Worm (Caenorhabditis elegans) whole organism, late embryonic: Measurements from ENCODE around the gene nspc-3.

Experiments used
- C08G9.2 ChIP-seq: sonication (generic microtip); optimal IDR thresholded peaks from 2 replicates; lab custom pipeline; 2016; ENCODE audit warnings: mild to moderate bottlenecking, missing genetic modification characterization, moderate library complexity, missing compliant biosample characterization
- C38D4.7 ChIP-seq: fragments of 200-800 bp; sonication (Bioruptor generic); optimal IDR thresholded peaks from 2 replicates; lab custom pipeline; 2018; ENCODE audit warnings: mild to moderate bottlenecking, missing genetic modification characterization, moderate library complexity, missing compliant biosample characterization
- F13H6.1 ChIP-seq: sonication (generic microtip); optimal IDR thresholded peaks from 2 replicates; lab custom pipeline; 2016; ENCODE audit warnings: missing genetic modification characterization, missing compliant biosample characterization
- T23F11.4 ChIP-seq: fragments of 200-800 bp; sonication (Bioruptor generic); optimal IDR thresholded peaks from 2 replicates; lab custom pipeline; 2018; ENCODE audit warnings: mild to moderate bottlenecking, missing genetic modification characterization, missing compliant biosample characterization
- ama-1 ChIP-seq: fragments of 150-350 bp; optimal IDR thresholded peaks from 2 replicates; lab custom pipeline; 2014
- ceh-14 ChIP-seq: sonication (generic microtip); optimal IDR thresholded peaks from 2 replicates; lab custom pipeline; 2016; ENCODE audit warnings: missing genotype, missing genetic modification characterization, missing compliant biosample characterization
- ceh-2 ChIP-seq: sonication (generic microtip); optimal IDR thresholded peaks from 2 replicates; lab custom pipeline; 2016; ENCODE audit warnings: missing genotype, missing genetic modification characterization, missing compliant biosample characterization
- ceh-31 ChIP-seq: sonication (generic microtip); optimal IDR thresholded peaks from 2 replicates; lab custom pipeline; 2016; ENCODE audit warnings: missing genetic modification characterization, missing compliant biosample characterization
- ceh-34 ChIP-seq: sonication (generic microtip); optimal IDR thresholded peaks from 2 replicates; lab custom pipeline; 2016; ENCODE audit warnings: mild to moderate bottlenecking, missing genetic modification characterization, missing compliant biosample characterization
- ceh-48 ChIP-seq: sonication (generic microtip); optimal IDR thresholded peaks from 2 replicates; lab custom pipeline; 2016; ENCODE audit warnings: missing genetic modification characterization, inconsistent platforms, missing compliant biosample characterization
- ceh-6 ChIP-seq: fragments of 200-800 bp; sonication (Bioruptor generic); optimal IDR thresholded peaks from 2 replicates; lab custom pipeline; 2018; ENCODE audit warnings: mild to moderate bottlenecking, missing genetic modification characterization, missing compliant biosample characterization
- ceh-9 ChIP-seq: sonication (generic microtip); optimal IDR thresholded peaks from 2 replicates; lab custom pipeline; 2016; ENCODE audit warnings: mild to moderate bottlenecking, missing genetic modification characterization, inconsistent platforms, missing compliant biosample characterization
- dve-1 ChIP-seq: sonication (generic microtip); optimal IDR thresholded peaks from 2 replicates; lab custom pipeline; 2017; ENCODE audit warnings: antibody characterized with exemption, mild to moderate bottlenecking, missing genetic modification characterization, missing compliant biosample characterization
- elt-2 ChIP-seq: sonication (generic microtip); optimal IDR thresholded peaks from 2 replicates; lab custom pipeline; 2016; ENCODE audit warnings: missing genetic modification reagents, missing genetic modification characterization, missing compliant biosample characterization
- elt-4 ChIP-seq: sonication (generic microtip); optimal IDR thresholded peaks from 2 replicates; lab custom pipeline; 2016; ENCODE audit warnings: missing genetic modification characterization, missing compliant biosample characterization
- ets-4 ChIP-seq: sonication (generic microtip); optimal IDR thresholded peaks from 2 replicates; lab custom pipeline; 2016; ENCODE audit warnings: missing genetic modification characterization, missing compliant biosample characterization
- eyg-1 ChIP-seq: sonication (generic microtip); optimal IDR thresholded peaks from 2 replicates; lab custom pipeline; 2016; ENCODE audit warnings: missing genotype, missing genetic modification characterization, missing compliant biosample characterization
- fkh-6 ChIP-seq: sonication (generic microtip); optimal IDR thresholded peaks from 2 replicates; lab custom pipeline; 2016; ENCODE audit warnings: missing genetic modification characterization, missing compliant biosample characterization
- hlh-13 ChIP-seq: fragments of 200-800 bp; sonication (Bioruptor generic); optimal IDR thresholded peaks from 2 replicates; lab custom pipeline; 2018; ENCODE audit warnings: mild to moderate bottlenecking, missing genetic modification characterization, missing compliant biosample characterization
- hlh-15 ChIP-seq: sonication (generic microtip); optimal IDR thresholded peaks from 2 replicates; lab custom pipeline; 2016; ENCODE audit warnings: missing genetic modification characterization, missing compliant biosample characterization
- hlh-30 ChIP-seq: sonication (generic microtip); optimal IDR thresholded peaks from 2 replicates; lab custom pipeline; 2017; ENCODE audit warnings: antibody characterized with exemption, missing genetic modification characterization, missing compliant biosample characterization; ENCODE audit not compliant: insufficient read depth
- hlh-6 ChIP-seq: sonication (generic microtip); optimal IDR thresholded peaks from 2 replicates; lab custom pipeline; 2016; ENCODE audit warnings: missing genotype, missing genetic modification characterization, missing compliant biosample characterization
- madf-2 ChIP-seq: sonication (generic microtip); optimal IDR thresholded peaks from 2 replicates; lab custom pipeline; 2017; ENCODE audit warnings: missing genetic modification characterization, missing compliant biosample characterization
- mec-3 ChIP-seq: sonication (generic microtip); optimal IDR thresholded peaks from 2 replicates; lab custom pipeline; 2016; ENCODE audit warnings: borderline replicate concordance, missing genetic modification characterization, missing compliant biosample characterization
- nfya-1 ChIP-seq: sonication (generic microtip); optimal IDR thresholded peaks from 2 replicates; lab custom pipeline; 2017; ENCODE audit warnings: missing genetic modification characterization, mild to moderate bottlenecking, missing compliant biosample characterization, antibody characterized with exemption, moderate library complexity
- nhr-11 ChIP-seq: fragments of 150-350 bp; optimal IDR thresholded peaks from 2 replicates; lab custom pipeline; 2014; ENCODE audit warnings: missing biosample characterization, missing genetic modification characterization
- pag-3 ChIP-seq: sonication (generic microtip); optimal IDR thresholded peaks from 2 replicates; lab custom pipeline; 2016; ENCODE audit warnings: missing compliant biosample characterization, missing genetic modification characterization, borderline replicate concordance
- pax-1 ChIP-seq: fragments of 150-350 bp; optimal IDR thresholded peaks from 2 replicates; lab custom pipeline; 2014; ENCODE audit warnings: missing biosample characterization, missing genetic modification characterization
- pha-4 ChIP-seq: fragments of 150-350 bp; optimal IDR thresholded peaks from 2 replicates; lab custom pipeline; 2018; ENCODE audit warnings: missing biosample characterization, missing genetic modification reagents, missing genetic modification characterization
- pros-1 ChIP-seq: fragments of 150-350 bp; optimal IDR thresholded peaks from 2 replicates; lab custom pipeline; 2014; ENCODE audit warnings: missing biosample characterization, missing genetic modification reagents, missing genetic modification characterization
- ref-2 ChIP-seq: sonication (generic microtip); optimal IDR thresholded peaks from 2 replicates; lab custom pipeline; 2016; ENCODE audit warnings: missing genetic modification characterization, missing compliant biosample characterization
- rnt-1 ChIP-seq: sonication (generic microtip); optimal IDR thresholded peaks from 2 replicates; lab custom pipeline; 2016; ENCODE audit warnings: missing genetic modification characterization, missing compliant biosample characterization
- sdc-2 ChIP-seq: sonication (generic microtip); optimal IDR thresholded peaks from 2 replicates; lab custom pipeline; 2016; ENCODE audit warnings: missing genotype, missing genetic modification characterization, missing compliant biosample characterization
- sox-2 ChIP-seq: fragments of 200-800 bp; sonication (Bioruptor generic); IDR thresholded peaks from 2 replicates; pipeline ENCODE4 v1.3.6; 2022; ENCODE audit warnings: missing genetic modification reagents, missing genetic modification characterization, missing compliant biosample characterization
- sox-4 ChIP-seq: sonication (generic microtip); optimal IDR thresholded peaks from 2 replicates; lab custom pipeline; 2017; ENCODE audit warnings: mild to moderate bottlenecking, missing genetic modification characterization, inconsistent platforms, missing compliant biosample characterization
- syd-9 ChIP-seq: sonication (generic microtip); optimal IDR thresholded peaks from 2 replicates; lab custom pipeline; 2016; ENCODE audit warnings: mild to moderate bottlenecking, missing genetic modification characterization, moderate library complexity, missing compliant biosample characterization
- tbx-2 ChIP-seq: sonication (generic microtip); optimal IDR thresholded peaks from 2 replicates; lab custom pipeline; 2016; ENCODE audit warnings: missing genetic modification characterization, missing compliant biosample characterization
- unc-3 ChIP-seq, 2 experiments: fragments of 200-800 bp in 1 of 2; sonication (Bioruptor generic) in 1 of 2; sonication (generic microtip) in 1 of 2; conservative IDR thresholded peaks in 1 of 2; optimal IDR thresholded peaks in 1 of 2; 2 replicates each; pipeline versions ENCODE4 v1.3.6 to Lab custom; 2016 to 2022; ENCODE audit warnings: missing compliant biosample characterization in 2 of 2, missing genetic modification characterization in 2 of 2, missing genetic modification reagents in 1 of 2
- unc-42 ChIP-seq: sonication (generic microtip); optimal IDR thresholded peaks from 2 replicates; lab custom pipeline; 2016; ENCODE audit warnings: missing genotype, missing genetic modification characterization, missing compliant biosample characterization
- unc-55 ChIP-seq: sonication (generic microtip); optimal IDR thresholded peaks from 2 replicates; lab custom pipeline; 2017; ENCODE audit warnings: missing biosample characterization, missing genetic modification reagents, missing genetic modification characterization
- unc-86 ChIP-seq: sonication (generic microtip); optimal IDR thresholded peaks from 2 replicates; lab custom pipeline; 2016; ENCODE audit warnings: missing genetic modification characterization, missing compliant biosample characterization
- zip-5 ChIP-seq: sonication (generic microtip); optimal IDR thresholded peaks from 2 replicates; lab custom pipeline; 2016; ENCODE audit warnings: missing genetic modification characterization, missing compliant biosample characterization
- ztf-16 ChIP-seq: sonication (generic microtip); optimal IDR thresholded peaks from 2 replicates; lab custom pipeline; 2017; ENCODE audit warnings: missing genetic modification characterization, missing compliant biosample characterization

nspc-3 gene

DNA sequence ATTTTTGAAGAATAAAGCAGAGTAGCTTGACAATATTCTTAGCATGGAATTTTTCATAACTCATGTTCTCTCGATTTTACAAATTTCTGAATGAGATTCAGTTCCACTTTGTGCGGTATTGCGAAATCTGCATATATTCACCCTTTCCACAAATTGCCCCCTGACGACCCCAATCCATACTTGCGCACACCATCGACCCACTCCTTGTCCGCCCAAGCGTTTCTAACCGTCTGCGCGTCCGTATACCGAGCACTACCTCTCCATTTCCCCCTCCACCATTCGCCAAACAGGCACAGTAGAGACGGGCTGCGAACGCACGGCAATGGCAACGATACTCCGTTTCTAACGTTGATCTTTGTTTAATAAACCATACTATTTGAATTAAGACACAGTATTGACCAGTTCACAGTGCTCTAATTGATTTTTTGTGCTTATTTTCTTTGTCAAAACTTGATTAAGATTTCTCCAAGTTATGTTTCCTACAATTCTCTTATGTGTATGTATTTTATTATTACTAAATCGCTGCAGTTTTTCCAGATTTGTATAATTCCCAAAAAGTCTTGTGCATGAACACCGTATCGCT lies 19.8 kb downstream of the nspc-3 start, which contains the start of gene utx-1:
utx-1 (plus strand) TSS at position 533 of the 583 bp plus-strand sequence.
- peak; percentile 44 for TF ChIP-seq ceh-34 (tag; lab: Kevin White, UChicago)
- TF ChIP-seq hlh-13 (GFP tag; lab: Kevin White, UChicago), result no peak
- TF ChIP-seq sox-2 (GFP tag; lab: Robert Waterston, UW), result no peak
- TF ChIP-seq ama-1 (lab: Kevin White, UChicago), result no peak
- no peak for TF ChIP-seq C38D4.7 (GFP tag; lab: Kevin White, UChicago)
- no peak for TF ChIP-seq C08G9.2 (tag; lab: Kevin White, UChicago)
- TF ChIP-seq ref-2 (tag; lab: Kevin White, UChicago), result peak; percentile 50
- TF ChIP-seq pag-3, result no peak
- peak; percentile 80 for TF ChIP-seq ceh-31 (tag; lab: Kevin White, UChicago)
- TF ChIP-seq zip-5 (tag; lab: Kevin White, UChicago), result no peak
- TF ChIP-seq unc-55 (GFP tag; lab: Kevin White, UChicago), result peak; percentile 24
- no peak for TF ChIP-seq pha-4
- TF ChIP-seq mec-3 (tag; lab: Kevin White, UChicago), result no peak
- TF ChIP-seq elt-4 (tag; lab: Kevin White, UChicago), result no peak
- peak; percentile 39 for TF ChIP-seq ceh-48 (tag; lab: Kevin White, UChicago)
- no peak for TF ChIP-seq dve-1 (tag; lab: Kevin White, UChicago)
- no peak for TF ChIP-seq ceh-9 (tag; lab: Kevin White, UChicago)
- no peak for TF ChIP-seq ets-4 (tag; lab: Kevin White, UChicago)
- peak; percentile 42 for TF ChIP-seq unc-42 (tag; lab: Kevin White, UChicago)
- no peak for TF ChIP-seq unc-86 (tag; lab: Kevin White, UChicago)
- no peak for TF ChIP-seq pax-1 (tag; lab: Kevin White, UChicago)
- TF ChIP-seq ceh-2 (tag; lab: Kevin White, UChicago), result peak; percentile 35
- no peak for TF ChIP-seq T23F11.4
- TF ChIP-seq hlh-15, result no peak
- TF ChIP-seq nhr-11 (tag; lab: Kevin White, UChicago), result no peak
- no peak for TF ChIP-seq pros-1 (tag; lab: Kevin White, UChicago)
- peak; percentile 62 for TF ChIP-seq nfya-1 (tag; lab: Kevin White, UChicago)
- peak; percentile 13 for TF ChIP-seq elt-2 (tag; lab: Kevin White, UChicago)
- no peak for TF ChIP-seq sox-4 (tag; lab: Kevin White, UChicago)
- TF ChIP-seq ceh-14, result peak; percentile 17
- no peak for TF ChIP-seq madf-2
- TF ChIP-seq ztf-16 (tag; lab: Kevin White, UChicago), result peak; percentile 19
- TF ChIP-seq eyg-1 (tag; lab: Kevin White, UChicago), result no peak
- TF ChIP-seq F13H6.1 (tag; lab: Kevin White, UChicago), result no peak
- TF ChIP-seq syd-9, result no peak
- no peak for TF ChIP-seq rnt-1 (tag; lab: Kevin White, UChicago)
- peak; percentile 35 for TF ChIP-seq hlh-30
- no peak for TF ChIP-seq ceh-6 (GFP tag; lab: Kevin White, UChicago)
- peak; percentile 57 for TF ChIP-seq hlh-6 (tag; lab: Kevin White, UChicago)
- peak; percentile 68 for TF ChIP-seq sdc-2 (tag; lab: Kevin White, UChicago)
- TF ChIP-seq fkh-6 (tag; lab: Kevin White, UChicago), result peak; percentile 17
- no peak for TF ChIP-seq unc-3 (GFP tag; conservative IDR thresholded peaks at IDR 0.05; lab: Robert Waterston, UW)
- no peak for TF ChIP-seq unc-3 (tag; optimal IDR thresholded peaks at IDR 0.05; lab: Kevin White, UChicago)
- TF ChIP-seq tbx-2 (tag; lab: Kevin White, UChicago), result peak; percentile 43
- TF ChIP-seq, all 69 proteins: peak for 16
